Fruit fly (Drosophila melanogaster): ENCODE results near the gene COX7B.

dm6 chr3L:17458856-17459518, 33.7 kb downstream of the COX7B start:
- no peak for TF ChIP-seq usp (GFP tag; optimal IDR thresholded peaks at IDR 0.05)
- TF ChIP-seq CG32264 (GFP tag; optimal IDR thresholded peaks at IDR 0.05) = no peak
- TF ChIP-seq Hr83 (GFP tag; optimal IDR thresholded peaks at IDR 0.05; ENCODE audit: poor library complexity, severe bottlenecking) = no peak
- TF ChIP-seq psq (GFP tag; optimal IDR thresholded peaks at IDR 0.05) = no peak
- no peak for TF ChIP-seq Jra (GFP tag; optimal IDR thresholded peaks at IDR 0.05)
- TF ChIP-seq CG9705 (GFP tag; optimal IDR thresholded peaks at IDR 0.05) = no peak
- no peak for TF ChIP-seq Sp1 (GFP tag; optimal IDR thresholded peaks at IDR 0.05)
- no peak for TF ChIP-seq tai (GFP tag; optimal IDR thresholded peaks at IDR 0.05)
- no peak for TF ChIP-seq sv (GFP tag; optimal IDR thresholded peaks at IDR 0.05)
- TF ChIP-seq h (GFP tag; optimal IDR thresholded peaks at IDR 0.05) = no peak
